Worm (Caenorhabditis elegans) whole organism, midembryonic: ENCODE measurements around the gene F46F5.16.

Experiments
- T22C8.4 ChIP-seq: fragments of 200-800 bp; sonication (Bioruptor generic); IDR thresholded peaks from 2 replicates; pipeline ENCODE4 v1.3.6; 2022; ENCODE audit warnings: missing genetic modification characterization, missing compliant biosample characterization
- cog-1 ChIP-seq: sonication (generic microtip); optimal IDR thresholded peaks from 2 replicates; lab custom pipeline; 2016; ENCODE audit warnings: missing genetic modification characterization, missing compliant biosample characterization
- flt-1 ChIP-seq: fragments of 200-800 bp; sonication (Bioruptor generic); IDR thresholded peaks from 2 replicates; pipeline ENCODE4 v1.3.6; 2022; ENCODE audit warnings: missing genetic modification characterization, missing compliant biosample characterization
- klf-2 ChIP-seq: fragments of 200-800 bp; sonication (Bioruptor generic); conservative IDR thresholded peaks from 2 replicates; pipeline ENCODE4 v1.3.6; 2022; ENCODE audit warnings: missing genetic modification reagents, missing genetic modification characterization, missing compliant biosample characterization
- med-1 ChIP-seq: sonication (generic microtip); optimal IDR thresholded peaks from 2 replicates; lab custom pipeline; 2017; ENCODE audit warnings: missing genetic modification characterization, mild to moderate bottlenecking, missing compliant biosample characterization, antibody characterized with exemption, missing genetic modification reagents; ENCODE audit not compliant: insufficient read depth
- ref-1 ChIP-seq: fragments of 200-800 bp; sonication (Bioruptor generic); conservative IDR thresholded peaks from 2 replicates; pipeline ENCODE4 v1.3.6; 2022; ENCODE audit warnings: missing genetic modification reagents, missing genetic modification characterization, missing compliant biosample characterization
- tab-1 ChIP-seq: fragments of 200-800 bp; sonication (Bioruptor generic); IDR thresholded peaks from 2 replicates; pipeline ENCODE4 v1.3.6; 2022; ENCODE audit warnings: missing genetic modification characterization, missing compliant biosample characterization
- ztf-23 ChIP-seq: fragments of 200-800 bp; sonication (Bioruptor generic); IDR thresholded peaks from 2 replicates; pipeline ENCODE4 v1.3.6; 2022; ENCODE audit warnings: missing genetic modification reagents, missing genetic modification characterization, missing compliant biosample characterization
- ztf-29 ChIP-seq: fragments of 200-800 bp; sonication (Bioruptor generic); IDR thresholded peaks from 2 replicates; pipeline ENCODE4 v1.3.6; 2022; ENCODE audit warnings: missing genetic modification reagents, missing genetic modification characterization, missing compliant biosample characterization

ce11 chrII:751850-752249, 35.2 kb upstream of the F46F5.16 start:
- TF ChIP-seq flt-1 (GFP tag; lab: Robert Waterston, UW) (no peak), ztf-29 (GFP tag; lab: Robert Waterston, UW) (no peak), med-1 (no peak), ztf-23 (GFP tag; lab: Robert Waterston, UW) (no peak), tab-1 (no peak), cog-1 (tag; lab: Kevin White, UChicago) (no peak), klf-2 (GFP tag; lab: Robert Waterston, UW) (no peak), ref-1 (GFP tag; lab: Robert Waterston, UW) (no peak), T22C8.4 (no peak)
